Fruit fly (Drosophila melanogaster) whole organism, embryonic: ENCODE results near the gene CG4025.

Source experiments
- ATbp ChIP-seq: fragments of 200-800 bp; sonication (Bioruptor generic); optimal IDR thresholded peaks from 2 replicates; lab custom pipeline; 2017; ENCODE audit warnings: missing biosample characterization, mild to moderate bottlenecking, missing genetic modification characterization, missing genetic modification reagents
- Asciz ChIP-seq: fragments of 200-800 bp; sonication (Bioruptor generic); optimal IDR thresholded peaks from 2 replicates; lab custom pipeline; 2017; ENCODE audit warnings: missing biosample characterization, mild to moderate bottlenecking, missing genetic modification characterization, missing genetic modification reagents
- Awh ChIP-seq: fragments of 200-800 bp; sonication (Bioruptor generic); IDR thresholded peaks from 2 replicates; pipeline ENCODE4, ENCODE4 v1.3.6; 2022; ENCODE audit warnings: missing biosample characterization, missing genetic modification characterization
- CG10147 ChIP-seq: fragments of 200-800 bp; sonication (Bioruptor generic); optimal IDR thresholded peaks from 2 replicates; lab custom pipeline; 2019; ENCODE audit warnings: missing biosample characterization, mild to moderate bottlenecking, missing genetic modification characterization, moderate library complexity
- CG11560 ChIP-seq: fragments of 200-800 bp; sonication (Bioruptor generic); IDR thresholded peaks from 3 replicates; pipeline ENCODE4 v1.3.6; 2022; ENCODE audit warnings: missing biosample characterization, missing genetic modification characterization
- CG12104 ChIP-seq: fragments of 200-800 bp; sonication (Bioruptor generic); optimal IDR thresholded peaks from 3 replicates; lab custom pipeline; 2016; ENCODE audit warnings: missing biosample characterization, missing genetic modification characterization
- CG1233 ChIP-seq: fragments of 200-800 bp; sonication (Bioruptor generic); optimal IDR thresholded peaks from 4 replicates; lab custom pipeline; 2018; ENCODE audit warnings: missing biosample characterization, mild to moderate bottlenecking, missing genetic modification characterization
- CG1603 ChIP-seq: fragments of 200-800 bp; sonication (Bioruptor generic); optimal IDR thresholded peaks from 2 replicates; lab custom pipeline; 2019; ENCODE audit warnings: missing biosample characterization, mild to moderate bottlenecking, missing genetic modification characterization, moderate library complexity
- CG18011 ChIP-seq: fragments of 200-800 bp; sonication (Bioruptor generic); optimal IDR thresholded peaks from 2 replicates; lab custom pipeline; 2017; ENCODE audit warnings: missing biosample characterization, missing genetic modification characterization, mild to moderate bottlenecking, moderate library complexity, missing genotype
- CG31224 ChIP-seq: fragments of 200-800 bp; sonication (Bioruptor generic); IDR thresholded peaks from 2 replicates; pipeline ENCODE4 v1.3.6; 2022; ENCODE audit warnings: missing biosample characterization, missing genetic modification characterization
- CG32772 ChIP-seq: fragments of 200-800 bp; sonication (Bioruptor generic); IDR thresholded peaks from 2 replicates; pipeline ENCODE4 v1.3.6; 2022; ENCODE audit warnings: missing biosample characterization, missing genetic modification characterization
- CG4820 ChIP-seq: fragments of 200-800 bp; sonication (Bioruptor generic); optimal IDR thresholded peaks from 3 replicates; lab custom pipeline; 2016; ENCODE audit warnings: missing biosample characterization, missing genetic modification characterization
- CG7271 ChIP-seq: fragments of 200-800 bp; sonication (Bioruptor generic); optimal IDR thresholded peaks from 2 replicates; lab custom pipeline; 2018; ENCODE audit warnings: missing biosample characterization, mild to moderate bottlenecking, missing genetic modification characterization, moderate library complexity
- CG7556 ChIP-seq: fragments of 200-800 bp; sonication (Bioruptor generic); optimal IDR thresholded peaks from 2 replicates; lab custom pipeline; 2017; ENCODE audit warnings: missing biosample characterization, mild to moderate bottlenecking, missing genetic modification characterization
- Fer2 ChIP-seq: fragments of 200-800 bp; sonication (Bioruptor generic); optimal IDR thresholded peaks from 2 replicates; lab custom pipeline; 2018; ENCODE audit warnings: missing biosample characterization, mild to moderate bottlenecking, missing genetic modification characterization, moderate library complexity
- HLH54F ChIP-seq: fragments of 200-800 bp; sonication (Bioruptor generic); optimal IDR thresholded peaks from 3 replicates; lab custom pipeline; 2016; ENCODE audit warnings: missing biosample characterization, missing genetic modification characterization
- HmgD ChIP-seq: fragments of 200-800 bp; sonication (Bioruptor generic); optimal IDR thresholded peaks from 3 replicates; lab custom pipeline; 2016; ENCODE audit warnings: missing biosample characterization, missing genetic modification characterization
- HmgZ ChIP-seq: fragments of 200-800 bp; sonication (Bioruptor generic); optimal IDR thresholded peaks from 2 replicates; lab custom pipeline; 2018; ENCODE audit warnings: missing biosample characterization, mild to moderate bottlenecking, missing genetic modification characterization
- Max ChIP-seq: fragments of 200-800 bp; sonication (Bioruptor generic); optimal IDR thresholded peaks from 2 replicates; lab custom pipeline; 2016; ENCODE audit warnings: missing biosample characterization, mild to moderate bottlenecking, missing genetic modification characterization
- NFAT ChIP-seq: fragments of 200-800 bp; sonication (Bioruptor generic); IDR thresholded peaks from 2 replicates; pipeline ENCODE4 v1.3.6; 2022; ENCODE audit warnings: missing biosample characterization, missing genetic modification characterization
- Optix ChIP-seq: fragments of 200-800 bp; sonication (Bioruptor generic); IDR thresholded peaks from 3 replicates; pipeline ENCODE4 v1.3.6; 2022; ENCODE audit warnings: missing biosample characterization, missing genetic modification characterization
- Sox102F ChIP-seq: fragments of 200-800 bp; sonication (Bioruptor generic); optimal IDR thresholded peaks from 2 replicates; lab custom pipeline; 2018; ENCODE audit warnings: missing biosample characterization, mild to moderate bottlenecking, missing genetic modification characterization, moderate library complexity
- ase ChIP-seq: fragments of 200-800 bp; sonication (Bioruptor generic); IDR thresholded peaks from 3 replicates; pipeline ENCODE4 v1.3.6; 2022; ENCODE audit warnings: missing biosample characterization, missing genetic modification characterization
- bcd ChIP-seq: fragments of 200-800 bp; sonication (Bioruptor generic); optimal IDR thresholded peaks from 2 replicates; lab custom pipeline; 2017; ENCODE audit warnings: missing biosample characterization, mild to moderate bottlenecking, missing genetic modification characterization
- crc ChIP-seq: fragments of 200-800 bp; sonication (Bioruptor generic); optimal IDR thresholded peaks from 2 replicates; lab custom pipeline; 2016; ENCODE audit warnings: missing biosample characterization, missing genetic modification characterization
- croc ChIP-seq: fragments of 200-800 bp; sonication (Bioruptor generic); conservative IDR thresholded peaks from 3 replicates; pipeline ENCODE4 v1.3.6; 2022; ENCODE audit warnings: missing biosample characterization, missing genetic modification characterization
- crol ChIP-seq: fragments of 200-800 bp; sonication (Bioruptor generic); IDR thresholded peaks from 2 replicates; pipeline ENCODE4 v1.3.6; 2022; ENCODE audit warnings: missing biosample characterization, missing genetic modification characterization
- crp ChIP-seq, 2 experiments: fragments of 200-800 bp; sonication (Bioruptor generic); optimal IDR thresholded peaks; 2 replicates in 1 of 2; 3 replicates in 1 of 2; lab custom pipeline; 2017; ENCODE audit warnings: missing biosample characterization in 2 of 2, missing genetic modification characterization in 2 of 2, mild to moderate bottlenecking in 1 of 2, moderate library complexity in 1 of 2
- da ChIP-seq: fragments of 200-800 bp; sonication (Bioruptor generic); optimal IDR thresholded peaks from 2 replicates; lab custom pipeline; 2016; ENCODE audit warnings: missing biosample characterization, missing genetic modification characterization
- disco-r ChIP-seq: fragments of 200-800 bp; sonication (Bioruptor generic); optimal IDR thresholded peaks from 2 replicates; lab custom pipeline; 2016; ENCODE audit warnings: missing biosample characterization, missing genetic modification characterization
- dmrt11E ChIP-seq: fragments of 200-800 bp; sonication (Bioruptor generic); optimal IDR thresholded peaks from 3 replicates; lab custom pipeline; 2018; ENCODE audit warnings: missing biosample characterization, mild to moderate bottlenecking, missing genetic modification characterization, moderate library complexity
- fru ChIP-seq: fragments of >200 bp; optimal IDR thresholded peaks from 2 replicates; lab custom pipeline; 2017
- gcm ChIP-seq: fragments of 200-800 bp; sonication (Bioruptor generic); optimal IDR thresholded peaks from 2 replicates; lab custom pipeline; 2019; ENCODE audit warnings: missing biosample characterization, mild to moderate bottlenecking, missing genetic modification characterization, moderate library complexity
- hkb ChIP-seq, 2 experiments: fragments of 200-800 bp in 1 of 2; fragments of >200 bp in 1 of 2; sonication (Bioruptor generic) in 1 of 2; IDR thresholded peaks in 1 of 2; optimal IDR thresholded peaks in 1 of 2; 2 replicates each; pipeline versions ENCODE4 v1.3.6 to Lab custom; 2017 to 2022; ENCODE audit warnings: missing biosample characterization in 1 of 2, missing genetic modification characterization in 1 of 2
- insv ChIP-seq, 2 experiments: fragments of 200-800 bp; sonication (Bioruptor generic); optimal IDR thresholded peaks; 3 replicates each; lab custom pipeline; 2016 to 2018; ENCODE audit warnings: missing biosample characterization in 2 of 2, missing genetic modification characterization in 2 of 2
- lmd ChIP-seq: fragments of 200-800 bp; sonication (Bioruptor generic); IDR thresholded peaks from 2 replicates; pipeline ENCODE4 v1.3.6; 2022; ENCODE audit warnings: missing biosample characterization, missing genetic modification characterization
- odd ChIP-seq: fragments of 200-800 bp; sonication (Bioruptor generic); optimal IDR thresholded peaks from 2 replicates; lab custom pipeline; 2017; ENCODE audit warnings: missing biosample characterization, mild to moderate bottlenecking, missing genetic modification characterization
- onecut ChIP-seq: fragments of 200-800 bp; sonication (Bioruptor generic); IDR thresholded peaks from 2 replicates; pipeline ENCODE4 v1.3.6; 2022; ENCODE audit warnings: missing biosample characterization, missing genetic modification characterization
- prd ChIP-seq, 3 experiments: fragments of >200 bp in 2 of 3; fragments of 200-800 bp in 1 of 3; sonication (Bioruptor generic) in 1 of 3; optimal IDR thresholded peaks in 2 of 3; IDR thresholded peaks in 1 of 3; 2 replicates in 2 of 3; 3 replicates in 1 of 3; pipeline versions ENCODE4 v1.3.6 to Lab custom; 2017 to 2022; ENCODE audit warnings: missing biosample characterization in 1 of 3, missing genetic modification characterization in 1 of 3
- schlank ChIP-seq: fragments of 200-800 bp; sonication (Bioruptor generic); optimal IDR thresholded peaks from 2 replicates; lab custom pipeline; 2018; ENCODE audit warnings: missing biosample characterization, mild to moderate bottlenecking, missing genetic modification characterization
- seq ChIP-seq: fragments of 200-800 bp; sonication (Bioruptor generic); IDR thresholded peaks from 2 replicates; pipeline ENCODE4 v1.3.6; 2022; ENCODE audit warnings: missing biosample characterization, missing genetic modification characterization
- sima ChIP-seq: fragments of 200-800 bp; sonication (Bioruptor generic); optimal IDR thresholded peaks from 2 replicates; lab custom pipeline; 2016; ENCODE audit warnings: missing biosample characterization, missing genetic modification characterization
- slbo ChIP-seq: fragments of 200-800 bp; sonication (Bioruptor generic); IDR thresholded peaks from 2 replicates; pipeline ENCODE4 v1.3.6; 2022; ENCODE audit warnings: missing biosample characterization, missing genetic modification characterization
- toy ChIP-seq: fragments of 200-800 bp; sonication (Bioruptor generic); IDR thresholded peaks from 2 replicates; pipeline ENCODE4 v1.3.6; 2022; ENCODE audit warnings: missing biosample characterization, missing genetic modification characterization
- unpg ChIP-seq: fragments of 200-800 bp; sonication (Bioruptor generic); optimal IDR thresholded peaks from 3 replicates; lab custom pipeline; 2018; ENCODE audit warnings: missing biosample characterization, mild to moderate bottlenecking, missing genetic modification characterization, moderate library complexity
- wdn ChIP-seq: fragments of 200-800 bp; sonication (Bioruptor generic); IDR thresholded peaks from 2 replicates; pipeline ENCODE4 v1.3.6; 2022; ENCODE audit warnings: missing biosample characterization, missing genetic modification characterization
- wor ChIP-seq: fragments of 200-800 bp; sonication (Bioruptor generic); IDR thresholded peaks from 2 replicates; pipeline ENCODE4 v1.3.6; 2022; ENCODE audit warnings: missing biosample characterization, missing genetic modification characterization

The CG4025 gene

DNA sequence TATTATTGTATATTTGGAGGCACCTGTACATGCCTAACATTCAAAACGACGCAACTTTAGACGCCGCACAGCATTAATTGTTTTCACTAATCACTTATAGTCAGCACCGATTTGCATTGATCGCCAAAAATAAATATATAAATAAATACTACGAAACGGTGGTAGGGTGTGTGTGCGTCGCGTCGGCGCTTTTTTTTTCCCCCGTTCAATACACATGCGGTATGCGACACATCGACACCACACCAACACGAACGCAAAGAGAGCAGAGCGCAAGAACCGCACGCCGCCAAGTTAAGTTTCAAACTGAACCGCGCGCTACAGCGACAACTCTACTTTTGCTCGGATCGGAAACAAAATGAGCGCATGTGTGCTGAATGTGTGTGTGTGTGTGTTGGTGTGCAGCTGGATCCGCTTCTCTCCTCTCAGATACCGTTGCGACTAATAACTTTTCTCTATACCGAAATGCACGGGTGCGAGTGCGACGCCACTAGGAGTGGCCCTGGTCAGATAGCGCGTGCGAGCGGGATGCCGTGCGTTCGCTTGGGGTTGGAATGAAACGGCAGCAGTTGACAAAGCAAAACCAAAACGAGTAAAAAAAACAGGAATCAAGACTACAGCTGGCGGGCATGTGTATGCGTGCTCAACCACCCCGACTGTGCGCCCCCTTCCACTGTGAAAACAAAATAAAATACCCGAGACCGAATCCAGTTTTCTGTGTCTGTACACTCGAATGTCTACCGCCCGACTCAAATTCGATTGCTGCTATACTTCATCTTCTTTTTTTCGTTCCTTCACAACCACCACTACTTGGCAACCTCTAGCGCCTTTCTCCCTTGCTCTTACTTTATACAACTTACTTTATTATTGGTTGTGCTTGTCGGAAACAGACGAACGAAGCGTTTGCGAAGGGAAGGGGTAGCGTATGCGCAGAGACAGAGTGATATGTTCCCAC, 46.5 kb downstream of the CG4025 start, which contains the start of gene ph-d (continued):
- TF ChIP-seq unpg (GFP tag; lab: Kevin White, UChicago) (peak; percentile 54), onecut (peak; percentile 19; the same call in 1 of the 2 replicates), slbo (peak; percentile 55), CG31224 (peak; percentile 19; the same call in 1 of the 2 replicates), HLH54F (no peak), CG12104 (GFP tag; lab: Kevin White, UChicago) (no peak), CG7271 (tag; lab: Kevin White, UChicago) (no peak), seq (peak; percentile 80), ATbp (GFP tag; lab: Kevin White, UChicago) (peak; percentile 48), Asciz (GFP tag; lab: Kevin White, UChicago) (peak; percentile 44), gcm (GFP tag; lab: Kevin White, UChicago) (peak; percentile 2), CG10147 (GFP tag; lab: Kevin White, UChicago) (no peak), Awh (GFP tag; lab: Robert Waterston, UW) (no peak), fru (lab: Kevin White, UChicago) (no peak), CG1603 (tag; lab: Kevin White, UChicago) (peak; percentile 14), insv (GFP tag; optimal IDR thresholded peaks at IDR 0.05; lab: Kevin White, UChicago) (peak in 1 of 2 experiments; percentile 17), CG32772 (0 out of 2 replicates have a peak, but pooled peaks have one; percentile 6), croc (GFP tag; lab: Robert Waterston, UW) (no peak; the same call in 2 of the 3 replicates), schlank (tag; lab: Kevin White, UChicago) (no peak), wdn (0 out of 2 replicates have a peak, but pooled peaks have one; percentile 5), odd (GFP tag; lab: Kevin White, UChicago) (peak; percentile 1), CG7556 (GFP tag; lab: Kevin White, UChicago) (peak; percentile 64), ase (GFP tag; lab: Robert Waterston, UW) (no peak), Fer2 (tag; lab: Kevin White, UChicago) (no peak), CG1233 (GFP tag; lab: Kevin White, UChicago) (no peak), disco-r (GFP tag; lab: Kevin White, UChicago) (no peak), CG11560 (no peak), wor (GFP tag; lab: Robert Waterston, UW) (peak; percentile 30; the same call in 1 of the 2 replicates), NFAT (GFP tag; lab: Robert Waterston, UW) (peak; percentile 45), hkb (optimal IDR thresholded peaks at IDR 0.05; lab: Kevin White, UChicago) (no peak), hkb (GFP tag; IDR thresholded peaks at IDR 0.05; lab: Robert Waterston, UW) (peak; percentile 60), HmgZ (tag; lab: Kevin White, UChicago) (peak; percentile 44), lmd (GFP tag; lab: Robert Waterston, UW) (peak; percentile 46; the same call in 1 of the 2 replicates), dmrt11E (tag; lab: Kevin White, UChicago) (peak; percentile 44), Sox102F (GFP tag; lab: Kevin White, UChicago) (peak; percentile 61), crc (GFP tag; lab: Kevin White, UChicago) (no peak), crp (GFP tag; optimal IDR thresholded peaks at IDR 0.05; lab: Kevin White, UChicago) (peak in 1 of 2 experiments; percentile 8), HmgD (peak; percentile 58), CG4820 (GFP tag; lab: Kevin White, UChicago) (no peak), Optix (GFP tag; lab: Robert Waterston, UW) (peak; percentile 16; the same call in 1 of the 3 replicates), sima (GFP tag; lab: Kevin White, UChicago) (no peak), da (GFP tag; lab: Kevin White, UChicago) (no peak), prd (optimal IDR thresholded peaks at IDR 0.05; lab: Kevin White, UChicago) (no peak), prd (GFP tag; IDR thresholded peaks at IDR 0.05; lab: Robert Waterston, UW) (peak; percentile 46; the same call in 2 of the 3 replicates), Max (GFP tag; lab: Kevin White, UChicago) (peak; percentile 26), bcd (GFP tag; lab: Kevin White, UChicago) (peak; percentile 19), crol (GFP tag; lab: Robert Waterston, UW) (peak; percentile 72), CG18011 (GFP tag; lab: Kevin White, UChicago) (no peak), toy (no peak)
